Worm (Caenorhabditis elegans): Measurements from ENCODE around the gene Y39B6A.1.

- no peak for TF ChIP-seq B0310.2 (tag; optimal IDR thresholded peaks at IDR 0.05)
- TF ChIP-seq ama-1 (optimal IDR thresholded peaks at IDR 0.05) = no peak
- TF ChIP-seq ceh-36 (tag; optimal IDR thresholded peaks at IDR 0.05) = no peak
- TF ChIP-seq pes-1 (GFP tag; IDR thresholded peaks at IDR 0.05) = no peak
- TF ChIP-seq ets-7 (tag; optimal IDR thresholded peaks at IDR 0.05) = no peak
- TF ChIP-seq hnd-1 (tag; optimal IDR thresholded peaks at IDR 0.05) = no peak
- no peak for TF ChIP-seq hmg-4 (GFP tag; optimal IDR thresholded peaks at IDR 0.05)
These were observed 21.7 kb downstream of the Y39B6A.1 start for ce11 chrV:19181684-19182083.
